Worm (Caenorhabditis elegans): Measurements from ENCODE around the gene sre-14.

DNA sequence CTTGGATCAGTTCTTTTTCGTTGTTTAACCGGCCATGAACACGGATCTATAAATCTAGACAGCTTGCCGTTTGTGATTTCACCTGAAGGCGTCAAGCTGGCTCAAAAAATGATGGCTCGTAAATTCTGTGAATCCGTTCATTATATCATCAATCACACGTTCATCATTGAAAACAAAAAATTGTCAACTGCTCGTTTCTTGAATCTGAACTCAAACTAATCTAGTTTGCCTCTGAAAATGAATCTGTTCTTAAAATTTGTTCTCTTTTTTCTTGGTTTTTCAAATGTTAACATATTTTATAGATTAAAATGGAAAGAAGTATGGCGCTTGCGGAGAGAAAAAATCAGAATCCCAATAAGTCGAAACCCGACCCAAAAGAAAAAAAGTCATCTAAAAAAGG, 29.5 kb upstream of the sre-14 start, which contains the start of gene C42C1.8:
- no peak for TF ChIP-seq lsy-2 (tag; optimal IDR thresholded peaks at IDR 0.05)
- no peak for TF ChIP-seq ztf-11 (tag; optimal IDR thresholded peaks at IDR 0.05)
- TF ChIP-seq pha-4 (tag; optimal IDR thresholded peaks at IDR 0.05), result no peak
- no peak for TF ChIP-seq elt-1 (tag; optimal IDR thresholded peaks at IDR 0.05; ENCODE audit: borderline replicate concordance, insufficient read depth)
